Fruit fly (Drosophila melanogaster): ENCODE data around the gene ND-B14.5B.

DNA sequence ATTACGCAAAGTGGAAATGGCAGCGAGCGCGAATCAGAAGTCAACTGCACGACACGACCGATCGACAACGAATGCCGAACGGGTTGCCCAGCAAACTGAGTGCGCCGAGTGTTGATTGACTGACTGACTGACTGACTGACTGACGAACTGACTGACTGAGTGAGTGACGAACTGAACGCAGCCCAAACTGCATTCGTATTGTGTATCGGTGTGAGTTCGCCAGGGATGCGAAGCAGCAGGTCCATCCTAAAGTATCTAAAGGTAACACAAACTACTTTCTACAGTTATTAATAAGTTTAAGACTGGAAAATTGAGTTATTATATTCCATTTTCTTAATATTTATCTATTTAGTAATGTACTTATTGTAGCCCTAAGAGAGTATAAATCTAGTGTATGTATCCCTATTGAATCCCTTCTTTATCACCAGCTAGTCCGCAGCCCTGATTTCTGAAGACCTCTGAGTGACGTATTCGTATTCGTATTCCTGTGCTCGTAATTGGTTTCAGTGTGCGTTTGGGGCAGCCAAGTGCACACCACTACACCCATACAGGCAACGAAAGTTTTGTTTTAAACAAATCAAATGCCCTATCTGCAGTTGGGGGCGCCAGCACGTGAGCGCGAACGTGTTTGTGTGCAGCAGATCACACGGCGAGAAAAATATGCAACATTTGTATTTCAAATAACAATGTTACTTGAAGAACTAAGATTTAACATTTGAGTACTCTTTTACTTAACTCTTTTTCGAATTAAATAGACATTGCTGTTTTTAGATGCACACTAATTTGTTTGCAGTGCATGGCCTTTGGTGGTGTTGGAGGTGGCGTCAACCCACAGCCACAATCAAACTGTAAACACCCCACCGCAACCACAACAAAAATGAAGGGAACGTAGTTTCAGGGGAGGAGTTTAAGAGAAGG is 7.3 kb upstream of the ND-B14.5B start:
- no peak for TF ChIP-seq CG8478 (optimal IDR thresholded peaks at IDR 0.05)
- TF ChIP-seq CTCF (optimal IDR thresholded peaks at IDR 0.05): no peak

All from S2 (cell line).